Worm (Caenorhabditis elegans) whole organism, mixed stage, embryonic: Measurements from ENCODE around the gene catp-4.
A peak's percentile ranks its signal among the peaks of the same experiment; 100 is the strongest.

ENCODE experiments used
- M03D4.4 ChIP-seq: sonication (generic microtip); optimal IDR thresholded peaks from 2 replicates; lab custom pipeline; 2017; ENCODE audit warnings: mild to moderate bottlenecking, missing genetic modification characterization, missing compliant biosample characterization
- bed-3 ChIP-seq: fragments of 200-800 bp; sonication (Bioruptor generic); optimal IDR thresholded peaks from 3 replicates; lab custom pipeline; 2018; ENCODE audit warnings: mild to moderate bottlenecking, missing genetic modification characterization, moderate library complexity, missing compliant biosample characterization
- blmp-1 ChIP-seq: fragments of 150-350 bp; optimal IDR thresholded peaks from 2 replicates; lab custom pipeline; 2014; ENCODE audit warnings: missing biosample characterization, missing genetic modification characterization
- ceh-39 ChIP-seq: fragments of 150-350 bp; optimal IDR thresholded peaks from 2 replicates; lab custom pipeline; 2014; ENCODE audit warnings: missing biosample characterization, missing genetic modification characterization
- ceh-43 ChIP-seq: fragments of 200-800 bp; sonication (Bioruptor generic); optimal IDR thresholded peaks from 2 replicates; lab custom pipeline; 2018; ENCODE audit warnings: mild to moderate bottlenecking, missing genetic modification characterization, moderate library complexity, missing compliant biosample characterization
- ceh-83 ChIP-seq: fragments of 200-800 bp; sonication (Bioruptor generic); optimal IDR thresholded peaks from 2 replicates; lab custom pipeline; 2018; ENCODE audit warnings: mild to moderate bottlenecking, missing genetic modification characterization, missing compliant biosample characterization
- ces-1 ChIP-seq: fragments of 150-350 bp; optimal IDR thresholded peaks from 2 replicates; lab custom pipeline; 2014; ENCODE audit warnings: missing biosample characterization, missing genetic modification reagents, missing genetic modification characterization
- cnd-1 ChIP-seq: fragments of 200-800 bp; sonication (Bioruptor generic); optimal IDR thresholded peaks from 2 replicates; lab custom pipeline; 2018; ENCODE audit warnings: mild to moderate bottlenecking, missing genetic modification characterization, missing compliant biosample characterization
- elt-1 ChIP-seq: sonication (generic microtip); optimal IDR thresholded peaks from 2 replicates; lab custom pipeline; 2017; ENCODE audit warnings: missing genetic modification characterization, mild to moderate bottlenecking, missing compliant biosample characterization, antibody characterized with exemption, moderate library complexity, borderline replicate concordance; ENCODE audit not compliant: insufficient read depth
- elt-3 ChIP-seq: fragments of 150-350 bp; optimal IDR thresholded peaks from 2 replicates; lab custom pipeline; 2014; ENCODE audit warnings: missing biosample characterization, missing genetic modification characterization
- flh-1 ChIP-seq: fragments of 200-800 bp; sonication (Bioruptor generic); optimal IDR thresholded peaks from 2 replicates; lab custom pipeline; 2018; ENCODE audit warnings: mild to moderate bottlenecking, missing genetic modification characterization, moderate library complexity, missing compliant biosample characterization
- ham-2 ChIP-seq: fragments of 200-800 bp; sonication (Bioruptor generic); optimal IDR thresholded peaks from 2 replicates; lab custom pipeline; 2018; ENCODE audit warnings: mild to moderate bottlenecking, missing genetic modification characterization, missing compliant biosample characterization
- hlh-1 ChIP-seq: fragments of 150-350 bp; optimal IDR thresholded peaks from 2 replicates; lab custom pipeline; 2014; ENCODE audit warnings: missing biosample characterization, missing genetic modification reagents, missing genetic modification characterization
- lin-13 ChIP-seq: fragments of 150-350 bp; optimal IDR thresholded peaks from 2 replicates; lab custom pipeline; 2014; ENCODE audit warnings: missing biosample characterization, missing genetic modification characterization
- lin-32 ChIP-seq: fragments of 200-800 bp; sonication (Bioruptor generic); optimal IDR thresholded peaks from 2 replicates; lab custom pipeline; 2018; ENCODE audit warnings: mild to moderate bottlenecking, missing genetic modification characterization, missing compliant biosample characterization
- lsy-2 ChIP-seq: fragments of 150-350 bp; optimal IDR thresholded peaks from 2 replicates; lab custom pipeline; 2014; ENCODE audit warnings: missing biosample characterization, missing genetic modification characterization
- mab-5 ChIP-seq: fragments of 150-350 bp; optimal IDR thresholded peaks from 2 replicates; lab custom pipeline; 2014; ENCODE audit warnings: missing biosample characterization, missing genetic modification characterization
- mep-1 ChIP-seq: fragments of 150-350 bp; optimal IDR thresholded peaks from 2 replicates; lab custom pipeline; 2017; ENCODE audit warnings: missing biosample characterization, missing genetic modification reagents, missing genetic modification characterization, inconsistent platforms
- mls-2 ChIP-seq: sonication (generic microtip); optimal IDR thresholded peaks from 2 replicates; lab custom pipeline; 2016; ENCODE audit warnings: mild to moderate bottlenecking, missing genetic modification characterization, moderate library complexity, missing compliant biosample characterization
- nhr-12 ChIP-seq: fragments of 150-350 bp; optimal IDR thresholded peaks from 2 replicates; lab custom pipeline; 2014; ENCODE audit warnings: missing biosample characterization, missing genetic modification characterization
- nhr-2 ChIP-seq: fragments of 150-350 bp; optimal IDR thresholded peaks from 2 replicates; lab custom pipeline; 2014; ENCODE audit warnings: missing biosample characterization, missing genetic modification characterization
- nhr-237 ChIP-seq: fragments of 150-350 bp; optimal IDR thresholded peaks from 2 replicates; lab custom pipeline; 2014; ENCODE audit warnings: missing biosample characterization, missing genetic modification characterization
- nhr-28 ChIP-seq: fragments of 150-350 bp; optimal IDR thresholded peaks from 2 replicates; lab custom pipeline; 2014; ENCODE audit warnings: missing biosample characterization, missing genetic modification characterization
- nhr-76 ChIP-seq: sonication (generic microtip); optimal IDR thresholded peaks from 2 replicates; lab custom pipeline; 2017; ENCODE audit warnings: missing biosample characterization, missing genetic modification characterization
- pha-4 ChIP-seq: fragments of 150-350 bp; optimal IDR thresholded peaks from 2 replicates; lab custom pipeline; 2018; ENCODE audit warnings: missing biosample characterization, missing genetic modification reagents, missing genetic modification characterization
- sem-2 ChIP-seq: fragments of 200-800 bp; sonication (Bioruptor generic); optimal IDR thresholded peaks from 2 replicates; lab custom pipeline; 2018; ENCODE audit warnings: mild to moderate bottlenecking, missing genetic modification characterization, missing compliant biosample characterization
- snpc-4 ChIP-seq: fragments of 150-350 bp; optimal IDR thresholded peaks from 2 replicates; lab custom pipeline; 2014; ENCODE audit warnings: missing biosample characterization, missing genetic modification characterization
- sptf-1 ChIP-seq: sonication (generic microtip); optimal IDR thresholded peaks from 2 replicates; lab custom pipeline; 2017; ENCODE audit warnings: mild to moderate bottlenecking, missing genetic modification characterization, moderate library complexity, missing compliant biosample characterization
- tbx-8 ChIP-seq: fragments of 200-800 bp; sonication (Bioruptor generic); optimal IDR thresholded peaks from 2 replicates; lab custom pipeline; 2018; ENCODE audit warnings: mild to moderate bottlenecking, missing genetic modification characterization, moderate library complexity, missing compliant biosample characterization
- unc-120 ChIP-seq: sonication (generic microtip); optimal IDR thresholded peaks from 2 replicates; lab custom pipeline; 2017; ENCODE audit warnings: missing genetic modification characterization, missing compliant biosample characterization; ENCODE audit not compliant: poor library complexity, severe bottlenecking
- unc-39 ChIP-seq: fragments of 150-350 bp; optimal IDR thresholded peaks from 2 replicates; lab custom pipeline; 2014; ENCODE audit warnings: missing biosample characterization, missing genetic modification characterization
- unc-62 ChIP-seq: fragments of 150-350 bp; optimal IDR thresholded peaks from 2 replicates; lab custom pipeline; 2014; ENCODE audit warnings: missing biosample characterization, missing genetic modification reagents, missing genetic modification characterization
- zip-8 ChIP-seq: fragments of 150-350 bp; optimal IDR thresholded peaks from 2 replicates; lab custom pipeline; 2014; ENCODE audit warnings: missing biosample characterization, missing genetic modification characterization
- ztf-11 ChIP-seq: fragments of 150-350 bp; optimal IDR thresholded peaks from 2 replicates; lab custom pipeline; 2014; ENCODE audit warnings: missing biosample characterization, missing genetic modification characterization

Gene catp-4

DNA sequence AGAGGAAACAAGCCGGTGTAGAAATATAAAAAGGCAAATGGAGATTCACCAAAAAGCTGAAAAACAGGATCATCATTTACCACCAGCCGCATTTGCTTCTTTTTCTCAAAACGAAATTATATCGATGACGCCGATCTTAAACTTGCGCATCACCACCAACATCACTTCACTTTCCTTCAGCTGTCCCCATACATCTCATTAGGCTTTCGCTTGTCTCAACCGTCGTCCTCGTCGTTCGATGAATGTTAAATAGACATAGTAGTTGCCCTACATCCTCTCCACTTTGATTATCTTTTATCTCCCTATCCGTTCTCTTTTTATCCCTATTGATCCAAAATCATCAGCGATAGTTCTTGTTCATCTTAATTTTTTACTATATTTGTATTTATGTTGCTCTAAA lies 33.5 kb downstream of the catp-4 start:
- no peak for TF ChIP-seq ztf-11
- TF ChIP-seq blmp-1 (tag; lab: Kevin White, UChicago): peak; percentile 7
- TF ChIP-seq ceh-83 (GFP tag; lab: Kevin White, UChicago): no peak
- TF ChIP-seq lin-13 (tag; lab: Kevin White, UChicago): no peak
- no peak for TF ChIP-seq mls-2 (tag; lab: Kevin White, UChicago)
- TF ChIP-seq, all 35 proteins: peak for 1

DNA sequence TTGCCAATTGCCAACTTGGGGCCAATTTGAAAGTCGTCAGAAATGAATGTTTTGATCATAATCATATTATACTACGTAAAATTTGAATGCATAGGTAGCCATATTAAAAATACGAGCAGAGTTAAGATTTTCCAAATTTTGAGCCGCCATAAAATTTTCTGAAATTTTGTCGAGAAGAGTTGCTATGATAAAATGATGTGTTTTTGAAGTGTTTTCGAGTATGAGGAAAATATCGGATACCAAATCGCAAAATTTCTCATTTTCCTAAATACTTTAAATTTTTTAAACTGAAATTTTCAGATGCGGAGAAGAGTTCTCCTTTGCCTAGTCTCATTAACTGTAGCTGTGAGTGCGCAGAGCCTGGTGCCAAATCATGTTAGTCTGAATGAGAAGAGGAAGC lies 33.9 kb downstream of the catp-4 start, which contains the start of gene tag-297:
Gene tag-297, plus strand, starts transcription at position 301 of the 400 bp plus-strand sequence.
- no peak for TF ChIP-seq ces-1 (GFP tag; lab: Kevin White, UChicago)
- TF ChIP-seq sptf-1 (tag; lab: Kevin White, UChicago): no peak
- TF ChIP-seq sem-2 (GFP tag; lab: Kevin White, UChicago): no peak
- no peak for TF ChIP-seq blmp-1 (tag; lab: Kevin White, UChicago)
- no peak for TF ChIP-seq cnd-1 (tag; lab: Kevin White, UChicago)
- TF ChIP-seq elt-3 (tag; lab: Kevin White, UChicago): no peak
- TF ChIP-seq tbx-8: no peak
- TF ChIP-seq flh-1 (GFP tag; lab: Kevin White, UChicago): no peak
- TF ChIP-seq M03D4.4: no peak
- TF ChIP-seq ceh-39 (tag; lab: Kevin White, UChicago): no peak
- TF ChIP-seq mep-1: no peak
- TF ChIP-seq lin-32 (GFP tag; lab: Kevin White, UChicago): no peak
- no peak for TF ChIP-seq lsy-2 (tag; lab: Kevin White, UChicago)
- no peak for TF ChIP-seq nhr-12 (tag; lab: Kevin White, UChicago)
- no peak for TF ChIP-seq ceh-43 (GFP tag; lab: Kevin White, UChicago)
- no peak for TF ChIP-seq nhr-76 (tag; lab: Kevin White, UChicago)
- no peak for TF ChIP-seq pha-4 (tag; lab: Kevin White, UChicago)
- no peak for TF ChIP-seq ham-2 (GFP tag; lab: Kevin White, UChicago)
- no peak for TF ChIP-seq ztf-11
- no peak for TF ChIP-seq mab-5 (tag; lab: Kevin White, UChicago)

DNA sequence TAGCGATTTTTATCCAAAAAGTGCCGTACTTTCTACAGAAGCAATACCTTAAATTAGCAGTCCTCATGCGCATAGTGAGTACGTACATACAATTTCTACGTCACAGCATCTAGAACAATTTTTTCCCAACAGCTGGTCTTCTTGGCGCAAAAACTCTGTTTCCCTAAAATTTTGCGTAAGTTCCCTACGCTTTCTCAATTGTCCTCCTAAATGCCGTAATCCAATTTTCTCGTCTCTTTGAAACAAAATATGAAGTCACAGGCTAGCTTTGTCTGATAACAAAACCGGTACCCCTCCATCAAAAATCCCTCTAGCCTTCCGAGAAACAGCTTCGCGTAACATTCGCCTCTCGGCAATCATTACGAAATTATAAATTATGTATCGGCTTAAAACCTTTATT lies 39.4 kb downstream of the catp-4 start, which contains the start of gene C38C6.3:
Gene C38C6.3, plus strand, starts transcription at position 301 of the 400 bp plus-strand sequence.
- TF ChIP-seq M03D4.4: no peak
- TF ChIP-seq sptf-1 (tag; lab: Kevin White, UChicago): no peak
- TF ChIP-seq ham-2 (GFP tag; lab: Kevin White, UChicago): no peak
- TF ChIP-seq nhr-28 (tag; lab: Kevin White, UChicago): no peak
- no peak for TF ChIP-seq zip-8
- TF ChIP-seq sem-2 (GFP tag; lab: Kevin White, UChicago): no peak
- no peak for TF ChIP-seq ceh-83 (GFP tag; lab: Kevin White, UChicago)
- TF ChIP-seq flh-1 (GFP tag; lab: Kevin White, UChicago): no peak
- no peak for TF ChIP-seq snpc-4 (tag; lab: Kevin White, UChicago)
- no peak for TF ChIP-seq mls-2 (tag; lab: Kevin White, UChicago)
- TF ChIP-seq lsy-2 (tag; lab: Kevin White, UChicago): no peak
- no peak for TF ChIP-seq ces-1 (GFP tag; lab: Kevin White, UChicago)
- TF ChIP-seq mab-5 (tag; lab: Kevin White, UChicago): no peak
- TF ChIP-seq nhr-237: no peak
- TF ChIP-seq hlh-1 (tag; lab: Kevin White, UChicago): no peak
- no peak for TF ChIP-seq unc-39 (tag; lab: Kevin White, UChicago)
- TF ChIP-seq cnd-1 (tag; lab: Kevin White, UChicago): no peak

DNA sequence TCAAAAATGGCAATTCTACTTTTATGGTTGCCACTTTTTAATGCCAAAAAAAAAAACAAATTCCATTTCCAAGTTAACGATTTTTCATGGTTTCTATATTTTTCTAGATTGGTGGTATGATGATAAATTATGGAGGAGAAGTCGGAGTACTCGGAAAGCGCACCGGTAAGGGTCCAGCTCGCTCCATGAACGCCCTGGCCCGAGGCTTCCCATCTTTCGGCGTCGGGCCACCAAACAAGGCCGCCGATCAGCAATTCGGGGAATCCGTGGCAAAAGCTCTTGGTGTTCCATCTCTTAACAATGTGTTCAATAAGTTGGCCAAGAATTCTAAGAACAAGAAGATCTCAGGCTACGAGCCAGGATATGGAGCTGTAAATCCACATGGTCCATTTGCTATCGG lies 40.7 kb downstream of the catp-4 start:
- TF ChIP-seq mab-5 (tag; lab: Kevin White, UChicago) (no peak), blmp-1 (tag; lab: Kevin White, UChicago) (no peak), cnd-1 (tag; lab: Kevin White, UChicago) (no peak), nhr-28 (tag; lab: Kevin White, UChicago) (no peak), ztf-11 (no peak), tbx-8 (no peak), snpc-4 (tag; lab: Kevin White, UChicago) (no peak), ham-2 (GFP tag; lab: Kevin White, UChicago) (no peak), nhr-12 (tag; lab: Kevin White, UChicago) (no peak), zip-8 (no peak), sptf-1 (tag; lab: Kevin White, UChicago) (no peak)
- TF ChIP-seq, all 35 proteins: peak for 0

DNA sequence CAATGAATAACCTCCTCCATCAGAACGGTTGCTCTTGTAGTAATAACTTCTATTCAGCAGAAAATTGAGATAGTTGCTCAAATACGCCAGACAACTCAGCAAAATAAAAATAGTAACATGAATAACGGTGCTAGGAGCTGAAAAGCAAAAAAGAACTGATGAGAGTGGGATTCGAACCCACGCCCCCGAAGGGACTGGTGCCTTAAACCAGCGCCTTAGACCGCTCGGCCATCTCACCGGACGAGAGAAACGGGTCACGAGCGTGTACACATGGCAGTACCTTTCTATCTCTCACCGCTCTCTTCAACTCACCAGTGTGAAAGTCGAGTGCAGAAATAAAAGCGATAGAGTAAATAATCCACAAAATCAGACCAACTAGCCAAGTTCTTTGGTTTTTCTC lies 41.8 kb downstream of the catp-4 start:
- TF ChIP-seq sem-2 (GFP tag; lab: Kevin White, UChicago) (peak; percentile 58), unc-120 (tag; lab: Kevin White, UChicago) (peak; percentile 67), hlh-1 (tag; lab: Kevin White, UChicago) (no peak), mls-2 (tag; lab: Kevin White, UChicago) (peak; percentile 70), M03D4.4 (peak; percentile 68), zip-8 (no peak), mep-1 (peak; percentile 4), bed-3 (GFP tag; lab: Kevin White, UChicago) (peak; percentile 21), sptf-1 (tag; lab: Kevin White, UChicago) (peak; percentile 86), lsy-2 (tag; lab: Kevin White, UChicago) (no peak), mab-5 (tag; lab: Kevin White, UChicago) (no peak), lin-13 (tag; lab: Kevin White, UChicago) (no peak), tbx-8 (no peak), lin-32 (GFP tag; lab: Kevin White, UChicago) (peak; percentile 70), pha-4 (tag; lab: Kevin White, UChicago) (no peak), ceh-39 (tag; lab: Kevin White, UChicago) (no peak), ceh-43 (GFP tag; lab: Kevin White, UChicago) (peak; percentile 48), nhr-2 (tag; lab: Kevin White, UChicago) (no peak), nhr-76 (tag; lab: Kevin White, UChicago) (no peak), ceh-83 (GFP tag; lab: Kevin White, UChicago) (peak; percentile 45), flh-1 (GFP tag; lab: Kevin White, UChicago) (peak; percentile 7), elt-1 (no peak), cnd-1 (tag; lab: Kevin White, UChicago) (peak; percentile 52), unc-62 (GFP tag; lab: Kevin White, UChicago) (no peak), ham-2 (GFP tag; lab: Kevin White, UChicago) (no peak), nhr-237 (no peak), nhr-12 (tag; lab: Kevin White, UChicago) (no peak), snpc-4 (tag; lab: Kevin White, UChicago) (no peak), elt-3 (tag; lab: Kevin White, UChicago) (no peak), blmp-1 (tag; lab: Kevin White, UChicago) (no peak), ztf-11 (no peak)
